Worm (Caenorhabditis elegans) whole organism, L4 larva: ENCODE data around the gene sun-1.
A peak's percentile ranks its signal among the peaks of the same experiment; 100 is the strongest.

ENCODE experiments used
- D1046.2 ChIP-seq: fragments of 200-800 bp; sonication (Bioruptor generic); IDR thresholded peaks from 2 replicates; pipeline ENCODE4 v1.3.6; 2022; ENCODE audit warnings: missing genetic modification characterization, missing compliant biosample characterization
- F10B5.3 ChIP-seq: sonication (generic microtip); optimal IDR thresholded peaks from 2 replicates; lab custom pipeline; 2016; ENCODE audit warnings: mild to moderate bottlenecking, missing genetic modification characterization, missing compliant biosample characterization
- F37D6.2 ChIP-seq: sonication (generic microtip); optimal IDR thresholded peaks from 2 replicates; lab custom pipeline; 2016; ENCODE audit warnings: mild to moderate bottlenecking, missing genetic modification characterization, missing compliant biosample characterization
- F44E2.7 ChIP-seq: fragments of 200-800 bp; sonication (Bioruptor generic); IDR thresholded peaks from 2 replicates; pipeline ENCODE4 v2.1.2; 2022; ENCODE audit warnings: missing genetic modification characterization, missing compliant biosample characterization
- F49E8.2 ChIP-seq: sonication (generic microtip); optimal IDR thresholded peaks from 2 replicates; lab custom pipeline; 2016; ENCODE audit warnings: missing compliant biosample characterization, mild to moderate bottlenecking, missing genetic modification characterization, borderline replicate concordance
- R02D3.7 ChIP-seq: fragments of 150-350 bp; sonication (generic microtip); optimal IDR thresholded peaks from 3 replicates; lab custom pipeline; 2014; ENCODE audit warnings: missing biosample characterization, missing genetic modification characterization
- T20F7.1 ChIP-seq: fragments of 200-800 bp; sonication (Bioruptor generic); optimal IDR thresholded peaks from 2 replicates; lab custom pipeline; 2018; ENCODE audit warnings: mild to moderate bottlenecking, missing genetic modification characterization, missing compliant biosample characterization
- T26A8.4 ChIP-seq: fragments of 200-800 bp; sonication (Bioruptor generic); IDR thresholded peaks from 2 replicates; pipeline ENCODE4 v1.3.6; 2022; ENCODE audit warnings: missing genetic modification characterization, missing compliant biosample characterization
- ZK337.2 ChIP-seq: fragments of 200-800 bp; sonication (Bioruptor generic); IDR thresholded peaks from 2 replicates; pipeline ENCODE4 v1.3.6; 2022; ENCODE audit warnings: missing genetic modification reagents, missing genetic modification characterization, missing compliant biosample characterization
- aha-1 ChIP-seq: fragments of 150-350 bp; peaks from one replicate; lab custom pipeline; 2014; ENCODE audit warnings: missing biosample characterization, missing genetic modification characterization
- ama-1 ChIP-seq: fragments of 150-350 bp; optimal IDR thresholded peaks from 2 replicates; lab custom pipeline; 2014; ENCODE audit warnings: inconsistent platforms, mixed read lengths
- arid-1 ChIP-seq: fragments of 200-800 bp; sonication (Bioruptor generic); conservative IDR thresholded peaks from 2 replicates; pipeline ENCODE4 v1.3.6; 2022; ENCODE audit warnings: missing genetic modification reagents, missing genetic modification characterization, missing compliant biosample characterization
- ceh-20 ChIP-seq: fragments of 200-800 bp; sonication (Bioruptor generic); IDR thresholded peaks from 2 replicates; pipeline ENCODE4 v1.3.6; 2022; ENCODE audit warnings: missing genetic modification reagents, missing genetic modification characterization, missing compliant biosample characterization
- ceh-32 ChIP-seq: sonication (generic microtip); optimal IDR thresholded peaks from 2 replicates; lab custom pipeline; 2016; ENCODE audit warnings: mild to moderate bottlenecking, missing genetic modification characterization, missing compliant biosample characterization; ENCODE audit not compliant: poor library complexity
- daf-16 ChIP-seq, 3 experiments: sonication (generic microtip); optimal IDR thresholded peaks; 2 replicates each; lab custom pipeline; 2016 to 2017; ENCODE audit warnings: missing genetic modification characterization in 3 of 3, missing genetic modification reagents in 3 of 3, mild to moderate bottlenecking in 2 of 3, missing compliant biosample characterization in 2 of 3, missing biosample characterization in 1 of 3, moderate library complexity in 1 of 3
- daf-19 ChIP-seq: fragments of 200-800 bp; sonication (Bioruptor generic); conservative IDR thresholded peaks from 2 replicates; pipeline ENCODE4 v1.3.6; 2022; ENCODE audit warnings: missing genetic modification characterization, missing compliant biosample characterization
- daf-8 ChIP-seq: fragments of 200-800 bp; sonication (Bioruptor generic); IDR thresholded peaks from 2 replicates; pipeline ENCODE4 v1.3.6; 2022; ENCODE audit warnings: missing genetic modification characterization, missing compliant biosample characterization
- dmd-6 ChIP-seq: fragments of 200-800 bp; sonication (Bioruptor generic); IDR thresholded peaks from 2 replicates; pipeline ENCODE4 v1.3.6; 2022; ENCODE audit warnings: missing genetic modification reagents, missing genetic modification characterization, missing compliant biosample characterization
- dmd-8 ChIP-seq: fragments of 200-800 bp; sonication (Bioruptor generic); IDR thresholded peaks from 2 replicates; pipeline ENCODE4 v1.3.6; 2022; ENCODE audit warnings: missing genetic modification characterization, missing compliant biosample characterization
- dpl-1 ChIP-seq: fragments of 150-350 bp; optimal IDR thresholded peaks from 2 replicates; lab custom pipeline; 2014; ENCODE audit warnings: missing biosample characterization, missing genetic modification reagents, missing genetic modification characterization
- duxl-1 ChIP-seq: sonication (generic microtip); optimal IDR thresholded peaks from 2 replicates; lab custom pipeline; 2016; ENCODE audit warnings: mild to moderate bottlenecking, missing genetic modification characterization, moderate library complexity, missing compliant biosample characterization; ENCODE audit not compliant: poor library complexity
- dve-1 ChIP-seq: sonication (generic microtip); optimal IDR thresholded peaks from 2 replicates; lab custom pipeline; 2017; ENCODE audit warnings: antibody characterized with exemption, mild to moderate bottlenecking, missing genetic modification characterization, missing compliant biosample characterization; ENCODE audit not compliant: insufficient read depth
- egl-27 ChIP-seq: sonication (generic microtip); optimal IDR thresholded peaks from 3 replicates; lab custom pipeline; 2017; ENCODE audit warnings: missing biosample characterization, missing genetic modification reagents, missing genetic modification characterization
- hlh-11 ChIP-seq: fragments of 200-800 bp; sonication (Bioruptor generic); optimal IDR thresholded peaks from 2 replicates; lab custom pipeline; 2018; ENCODE audit warnings: mild to moderate bottlenecking, missing genetic modification characterization, missing compliant biosample characterization
- hlh-30 ChIP-seq: sonication (generic microtip); optimal IDR thresholded peaks from 2 replicates; lab custom pipeline; 2017; ENCODE audit warnings: antibody characterized with exemption, mild to moderate bottlenecking, missing genetic modification characterization, missing compliant biosample characterization; ENCODE audit not compliant: insufficient read depth
- hmg-1.1 ChIP-seq: fragments of 200-800 bp; sonication (Bioruptor generic); IDR thresholded peaks from 2 replicates; pipeline ENCODE4 v1.3.6; 2022; ENCODE audit warnings: missing genetic modification reagents, missing genetic modification characterization, missing compliant biosample characterization
- lin-15B ChIP-seq: fragments of 150-350 bp; sonication (generic microtip); optimal IDR thresholded peaks from 3 replicates; lab custom pipeline; 2014; ENCODE audit warnings: missing biosample characterization, missing genetic modification characterization
- lin-39 ChIP-seq: fragments of 150-350 bp; optimal IDR thresholded peaks from 2 replicates; lab custom pipeline; 2014; ENCODE audit warnings: missing biosample characterization, missing genetic modification reagents, missing genetic modification characterization
- mdt-29 ChIP-seq: fragments of 200-800 bp; sonication (Bioruptor generic); IDR thresholded peaks from 2 replicates; pipeline ENCODE4 v1.3.6; 2022; ENCODE audit warnings: missing genetic modification reagents, missing genetic modification characterization, missing compliant biosample characterization
- mep-1 ChIP-seq: fragments of 150-350 bp; sonication (generic microtip); optimal IDR thresholded peaks from 3 replicates; lab custom pipeline; 2014; ENCODE audit warnings: missing biosample characterization, missing genetic modification characterization
- mes-2 ChIP-seq: sonication (generic microtip); optimal IDR thresholded peaks from 2 replicates; lab custom pipeline; 2016; ENCODE audit warnings: missing genotype, mild to moderate bottlenecking, missing genetic modification characterization, missing compliant biosample characterization; ENCODE audit not compliant: poor library complexity, severe bottlenecking
- mxl-3 ChIP-seq: fragments of 200-800 bp; sonication (Bioruptor generic); optimal IDR thresholded peaks from 2 replicates; lab custom pipeline; 2018; ENCODE audit warnings: mild to moderate bottlenecking, missing genetic modification characterization, missing compliant biosample characterization
- nhr-102 ChIP-seq: sonication (generic microtip); optimal IDR thresholded peaks from 2 replicates; lab custom pipeline; 2016; ENCODE audit warnings: mild to moderate bottlenecking, missing genetic modification characterization, moderate library complexity, missing compliant biosample characterization
- nhr-28 ChIP-seq: fragments of 150-350 bp; optimal IDR thresholded peaks from 2 replicates; lab custom pipeline; 2014; ENCODE audit warnings: missing biosample characterization, missing genetic modification characterization
- nhr-48 ChIP-seq: sonication (generic microtip); optimal IDR thresholded peaks from 2 replicates; lab custom pipeline; 2016; ENCODE audit warnings: mild to moderate bottlenecking, missing genetic modification characterization, missing compliant biosample characterization
- nhr-6 ChIP-seq: fragments of 150-350 bp; optimal IDR thresholded peaks from 2 replicates; lab custom pipeline; 2014; ENCODE audit warnings: missing biosample characterization, missing genetic modification characterization
- nhr-77 ChIP-seq: fragments of 150-350 bp; optimal IDR thresholded peaks from 2 replicates; lab custom pipeline; 2014; ENCODE audit warnings: missing biosample characterization, missing genetic modification characterization
- pha-4 ChIP-seq, 2 experiments: fragments of 150-350 bp in 1 of 2; fragments of 200-800 bp in 1 of 2; sonication (Bioruptor generic) in 1 of 2; IDR thresholded peaks in 1 of 2; optimal IDR thresholded peaks in 1 of 2; 2 replicates each; pipeline versions ENCODE4 v1.3.6 to Lab custom; 2014 to 2022; ENCODE audit warnings: missing genetic modification characterization in 2 of 2, missing genetic modification reagents in 2 of 2, missing biosample characterization in 1 of 2, missing compliant biosample characterization in 1 of 2
- php-3 ChIP-seq: fragments of 200-800 bp; sonication (Bioruptor generic); IDR thresholded peaks from 2 replicates; pipeline ENCODE4 v1.3.6; 2022; ENCODE audit warnings: missing genetic modification reagents, missing genetic modification characterization, missing compliant biosample characterization
- pqm-1 ChIP-seq: sonication (generic microtip); optimal IDR thresholded peaks from 2 replicates; lab custom pipeline; 2017; ENCODE audit warnings: missing biosample characterization, missing genetic modification characterization
- skn-1 ChIP-seq: fragments of 150-350 bp; optimal IDR thresholded peaks from 2 replicates; lab custom pipeline; 2014; ENCODE audit warnings: missing biosample characterization, missing genetic modification characterization
- snpc-4 ChIP-seq: fragments of 150-350 bp; optimal IDR thresholded peaks from 2 replicates; lab custom pipeline; 2014; ENCODE audit warnings: missing biosample characterization, missing genetic modification characterization
- tra-1 ChIP-seq: fragments of 200-800 bp; sonication (Bioruptor generic); IDR thresholded peaks from 2 replicates; pipeline ENCODE4 v1.3.6; 2022; ENCODE audit warnings: missing genetic modification reagents, missing genetic modification characterization, missing compliant biosample characterization
- unc-39 ChIP-seq: sonication (generic microtip); optimal IDR thresholded peaks from 2 replicates; lab custom pipeline; 2017; ENCODE audit warnings: missing biosample characterization, missing genetic modification characterization
- zip-11 ChIP-seq: fragments of 200-800 bp; sonication (Bioruptor generic); IDR thresholded peaks from 2 replicates; pipeline ENCODE4 v1.3.6; 2022; ENCODE audit warnings: missing genetic modification characterization, missing compliant biosample characterization

Gene sun-1

ce11 chrV:13163841-13164240, 29.5 kb downstream of the sun-1 start:
- TF ChIP-seq dmd-6 (peak; percentile 87), pha-4 (GFP tag; IDR thresholded peaks at IDR 0.05; lab: Robert Waterston, UW) (no peak), pha-4 (tag; optimal IDR thresholded peaks at IDR 0.05; lab: Kevin White, UChicago) (no peak), hlh-30 (tag; lab: Kevin White, UChicago) (peak; percentile 27), tra-1 (GFP tag; lab: Robert Waterston, UW) (peak; percentile 76; the same call in 1 of the 2 replicates), mes-2 (tag; lab: Kevin White, UChicago) (peak; percentile 48), T26A8.4 (peak; percentile 44; the same call in 1 of the 2 replicates), php-3 (GFP tag; lab: Robert Waterston, UW) (peak; percentile 71), daf-16 (GFP tag; optimal IDR thresholded peaks at IDR 0.05; lab: Kevin White, UChicago) (no peak), daf-16 (tag; optimal IDR thresholded peaks at IDR 0.05; lab: Kevin White, UChicago) (peak; percentile 83), arid-1 (GFP tag; lab: Robert Waterston, UW) (0 out of 2 replicates have a peak, but pooled peaks have one; percentile 17), nhr-28 (tag; lab: Kevin White, UChicago) (peak; percentile 80), pqm-1 (peak; percentile 93), skn-1 (tag; lab: Kevin White, UChicago) (no peak), dpl-1 (GFP tag; lab: Kevin White, UChicago) (no peak), hmg-1.1 (GFP tag; lab: Robert Waterston, UW) (peak; percentile 40; the same call in 1 of the 2 replicates), dve-1 (tag; lab: Kevin White, UChicago) (peak; percentile 79), mxl-3 (GFP tag; lab: Kevin White, UChicago) (peak; percentile 7), F49E8.2 (no peak), unc-39 (tag; lab: Kevin White, UChicago) (no peak), aha-1 (peak; percentile 79), duxl-1 (tag; lab: Kevin White, UChicago) (no peak), ceh-32 (tag; lab: Kevin White, UChicago) (no peak), dmd-8 (GFP tag; lab: Robert Waterston, UW) (no peak), lin-15B (tag; lab: Kevin White, UChicago) (no peak), egl-27 (tag; lab: Kevin White, UChicago) (no peak), lin-39 (no peak), zip-11 (GFP tag; lab: Robert Waterston, UW) (no peak), ama-1 (no peak), mep-1 (tag; lab: Kevin White, UChicago) (peak; percentile 39), D1046.2 (no peak), nhr-48 (tag; lab: Kevin White, UChicago) (peak; percentile 48), daf-19 (GFP tag; lab: Robert Waterston, UW) (no peak), T20F7.1 (peak; percentile 53), hlh-11 (peak; percentile 86), F44E2.7 (GFP tag; lab: Robert Waterston, UW) (no peak), nhr-6 (peak; percentile 63), nhr-77 (tag; lab: Kevin White, UChicago) (peak; percentile 21)

- no peak for TF ChIP-seq F37D6.2 (tag; lab: Kevin White, UChicago)
- TF ChIP-seq snpc-4 (tag; lab: Kevin White, UChicago) = peak; percentile 73
- TF ChIP-seq ZK337.2 (GFP tag; lab: Robert Waterston, UW) = no peak
- no peak for TF ChIP-seq nhr-102 (tag; lab: Kevin White, UChicago)
- TF ChIP-seq ceh-20 (GFP tag; lab: Robert Waterston, UW) = no peak
- peak; percentile 6 for TF ChIP-seq mes-2 (tag; lab: Kevin White, UChicago)
- TF ChIP-seq R02D3.7 = no peak
- no peak for TF ChIP-seq daf-8
- TF ChIP-seq F10B5.3 (tag; lab: Kevin White, UChicago) = no peak
- no peak for TF ChIP-seq dpl-1 (GFP tag; lab: Kevin White, UChicago)
- TF ChIP-seq tra-1 (GFP tag; lab: Robert Waterston, UW) = no peak
- TF ChIP-seq mdt-29 = no peak
- TF ChIP-seq nhr-48 (tag; lab: Kevin White, UChicago) = no peak
- TF ChIP-seq, all 104 proteins: peak for 2
Measured at ce11 chrV:13162885-13163284, 30.5 kb downstream of the sun-1 start.
